Worm (Caenorhabditis elegans) whole organism, young adult: ENCODE results near the gene F08F1.4.

Experiments used
- F49E8.2 ChIP-seq: sonication (generic microtip); optimal IDR thresholded peaks from 3 replicates; lab custom pipeline; 2017; ENCODE audit warnings: missing genetic modification characterization, mild to moderate bottlenecking, missing compliant biosample characterization, antibody characterized with exemption, moderate library complexity; ENCODE audit not compliant: insufficient read depth
- T07F8.4 ChIP-seq: sonication (generic microtip); optimal IDR thresholded peaks from 2 replicates; lab custom pipeline; 2016; ENCODE audit warnings: mild to moderate bottlenecking, missing genetic modification characterization, moderate library complexity, missing compliant biosample characterization
- atf-7 ChIP-seq: sonication (generic microtip); optimal IDR thresholded peaks from 2 replicates; lab custom pipeline; 2017; ENCODE audit warnings: mild to moderate bottlenecking, missing genetic modification characterization, missing compliant biosample characterization
- ceh-91 ChIP-seq: fragments of 200-800 bp; sonication (Bioruptor generic); IDR thresholded peaks from 2 replicates; pipeline ENCODE4 v1.3.6; 2022; ENCODE audit warnings: missing genetic modification reagents, missing genetic modification characterization, missing compliant biosample characterization
- dox-1 ChIP-seq: fragments of 200-800 bp; sonication (Bioruptor generic); IDR thresholded peaks from 2 replicates; pipeline ENCODE4 v1.3.6; 2022; ENCODE audit warnings: missing genetic modification reagents, missing genetic modification characterization, missing compliant biosample characterization
- egl-18 ChIP-seq: fragments of 200-800 bp; sonication (Bioruptor generic); IDR thresholded peaks from 2 replicates; pipeline ENCODE4 v1.3.6; 2022; ENCODE audit warnings: missing genetic modification reagents, missing genetic modification characterization, missing compliant biosample characterization
- ekl-4 ChIP-seq: fragments of 200-800 bp; sonication (Bioruptor generic); IDR thresholded peaks from 2 replicates; pipeline ENCODE4 v1.3.6; 2022; ENCODE audit warnings: missing genetic modification reagents, missing genetic modification characterization, missing compliant biosample characterization
- ets-4 ChIP-seq: fragments of 200-800 bp; sonication (Bioruptor generic); optimal IDR thresholded peaks from 2 replicates; lab custom pipeline; 2018; ENCODE audit warnings: mild to moderate bottlenecking, missing genetic modification characterization, missing compliant biosample characterization
- lsy-27 ChIP-seq: sonication (generic microtip); optimal IDR thresholded peaks from 2 replicates; lab custom pipeline; 2017; ENCODE audit warnings: missing genetic modification characterization, mild to moderate bottlenecking, missing compliant biosample characterization, antibody characterized with exemption, missing genotype, borderline replicate concordance; ENCODE audit not compliant: insufficient read depth
- nfya-1 ChIP-seq: sonication (generic microtip); optimal IDR thresholded peaks from 2 replicates; lab custom pipeline; 2017; ENCODE audit warnings: antibody characterized with exemption, missing compliant biosample characterization, missing genetic modification characterization, borderline replicate concordance; ENCODE audit not compliant: insufficient read depth
- rpc-1 ChIP-seq, 2 experiments: fragments of 150-350 bp in 1 of 2; sonication (generic microtip) in 1 of 2; optimal IDR thresholded peaks; 2 replicates each; lab custom pipeline; 2014 to 2018; ENCODE audit warnings: missing biosample characterization in 1 of 2, missing genetic modification characterization in 1 of 2, missing genetic modification reagents in 1 of 2, missing genotype in 1 of 2
- snpc-4 ChIP-seq, 5 experiments: fragments of 150-350 bp in 1 of 5; sonication (generic microtip) in 4 of 5; optimal IDR thresholded peaks; 2 replicates each; lab custom pipeline; 2014 to 2018; ENCODE audit warnings: missing genetic modification characterization in 5 of 5, missing biosample characterization in 3 of 5, antibody characterized with exemption in 2 of 5, mild to moderate bottlenecking in 2 of 5, missing compliant biosample characterization in 2 of 5, missing genotype in 2 of 5, moderate library complexity in 2 of 5, missing genetic modification reagents in 1 of 5
- unc-130 ChIP-seq: sonication (generic microtip); optimal IDR thresholded peaks from 2 replicates; lab custom pipeline; 2016; ENCODE audit warnings: missing genetic modification reagents, missing genetic modification characterization, missing compliant biosample characterization
- zim-3 ChIP-seq: sonication (generic microtip); optimal IDR thresholded peaks from 2 replicates; lab custom pipeline; 2017; ENCODE audit warnings: mild to moderate bottlenecking, missing genetic modification characterization, moderate library complexity, missing compliant biosample characterization

- TF ChIP-seq atf-7 (no peak), snpc-4 (GFP tag; optimal IDR thresholded peaks at IDR 0.05; lab: Kevin White, UChicago) (no peak), snpc-4 (tag; optimal IDR thresholded peaks at IDR 0.05; lab: Kevin White, UChicago) (no peak), egl-18 (GFP tag; lab: Robert Waterston, UW) (no peak), unc-130 (GFP tag; lab: Kevin White, UChicago) (no peak), lsy-27 (no peak), ekl-4 (GFP tag; lab: Robert Waterston, UW) (no peak), nfya-1 (no peak), ets-4 (GFP tag; lab: Kevin White, UChicago) (no peak), dox-1 (GFP tag; lab: Robert Waterston, UW) (no peak), T07F8.4 (tag; lab: Kevin White, UChicago) (no peak), F49E8.2 (tag; lab: Kevin White, UChicago) (no peak), zim-3 (tag; lab: Kevin White, UChicago) (no peak), ceh-91 (no peak), rpc-1 (optimal IDR thresholded peaks at IDR 0.05; lab: Kevin White, UChicago) (no peak), rpc-1 (tag; optimal IDR thresholded peaks at IDR 0.05; lab: Kevin White, UChicago) (no peak)
Observed at ce11 chrX:8424286-8424685, 11.1 kb downstream of the F08F1.4 start.
